Worm (Caenorhabditis elegans) whole organism, young adult: ENCODE data around the gene lrpc-1.

Source experiments
- B0336.3 ChIP-seq: fragments of 200-800 bp; sonication (Bioruptor generic); IDR thresholded peaks from 2 replicates; pipeline ENCODE4 v1.3.6; 2022; ENCODE audit warnings: missing genetic modification characterization, missing compliant biosample characterization
- Y56A3A.18 ChIP-seq: fragments of 200-800 bp; sonication (Bioruptor generic); IDR thresholded peaks from 2 replicates; pipeline ENCODE4 v1.3.6; 2022; ENCODE audit warnings: missing genetic modification reagents, missing genetic modification characterization, missing compliant biosample characterization
- bed-1 ChIP-seq: fragments of 200-800 bp; sonication (Bioruptor generic); IDR thresholded peaks from 2 replicates; pipeline ENCODE4 v1.3.6; 2022; ENCODE audit warnings: missing genetic modification reagents, missing genetic modification characterization, missing compliant biosample characterization
- nhr-90 ChIP-seq: sonication (generic microtip); optimal IDR thresholded peaks from 2 replicates; lab custom pipeline; 2016; ENCODE audit warnings: missing genotype, mild to moderate bottlenecking, missing genetic modification characterization, missing compliant biosample characterization
- pha-4 ChIP-seq: fragments of 150-350 bp; sonication (generic microtip); optimal IDR thresholded peaks from 2 replicates; lab custom pipeline; 2014; ENCODE audit warnings: missing biosample characterization, missing genetic modification reagents, missing genetic modification characterization
- snpc-4 ChIP-seq, 5 experiments: fragments of 150-350 bp in 1 of 5; sonication (generic microtip) in 4 of 5; optimal IDR thresholded peaks; 2 replicates each; lab custom pipeline; 2014 to 2018; ENCODE audit warnings: missing genetic modification characterization in 5 of 5, missing biosample characterization in 3 of 5, antibody characterized with exemption in 2 of 5, mild to moderate bottlenecking in 2 of 5, missing compliant biosample characterization in 2 of 5, missing genotype in 2 of 5, moderate library complexity in 2 of 5, missing genetic modification reagents in 1 of 5

ce11 chrV:5584293-5584776 lies 28.7 kb downstream of the lrpc-1 start, which contains the start of gene pas-6:
- TF ChIP-seq nhr-90 (no peak), B0336.3 (no peak), bed-1 (GFP tag; lab: Robert Waterston, UW) (no peak), pha-4 (tag; lab: Kevin White, UChicago) (no peak), snpc-4 (GFP tag; optimal IDR thresholded peaks at IDR 0.05; lab: Kevin White, UChicago) (no peak), snpc-4 (tag; optimal IDR thresholded peaks at IDR 0.05; lab: Kevin White, UChicago) (peak in 3 of 4 experiments; percentile 6 to 54 (median 31)), Y56A3A.18 (no peak)
